Worm (Caenorhabditis elegans) whole organism, mixed stage, embryonic: ENCODE results near the gene C42D8.1.

Experiments
- blmp-1 ChIP-seq: fragments of 150-350 bp; optimal IDR thresholded peaks from 2 replicates; lab custom pipeline; 2014; ENCODE audit warnings: missing biosample characterization, missing genetic modification characterization
- ces-1 ChIP-seq: fragments of 150-350 bp; optimal IDR thresholded peaks from 2 replicates; lab custom pipeline; 2014; ENCODE audit warnings: missing biosample characterization, missing genetic modification reagents, missing genetic modification characterization
- cnd-1 ChIP-seq: fragments of 200-800 bp; sonication (Bioruptor generic); optimal IDR thresholded peaks from 2 replicates; lab custom pipeline; 2018; ENCODE audit warnings: mild to moderate bottlenecking, missing genetic modification characterization, missing compliant biosample characterization
- elt-1 ChIP-seq: sonication (generic microtip); optimal IDR thresholded peaks from 2 replicates; lab custom pipeline; 2017; ENCODE audit warnings: missing genetic modification characterization, mild to moderate bottlenecking, missing compliant biosample characterization, antibody characterized with exemption, moderate library complexity, borderline replicate concordance; ENCODE audit not compliant: insufficient read depth
- elt-3 ChIP-seq: fragments of 150-350 bp; optimal IDR thresholded peaks from 2 replicates; lab custom pipeline; 2014; ENCODE audit warnings: missing biosample characterization, missing genetic modification characterization
- lin-13 ChIP-seq: fragments of 150-350 bp; optimal IDR thresholded peaks from 2 replicates; lab custom pipeline; 2014; ENCODE audit warnings: missing biosample characterization, missing genetic modification characterization
- mep-1 ChIP-seq: fragments of 150-350 bp; optimal IDR thresholded peaks from 2 replicates; lab custom pipeline; 2017; ENCODE audit warnings: missing biosample characterization, missing genetic modification reagents, missing genetic modification characterization, inconsistent platforms
- nhr-237 ChIP-seq: fragments of 150-350 bp; optimal IDR thresholded peaks from 2 replicates; lab custom pipeline; 2014; ENCODE audit warnings: missing biosample characterization, missing genetic modification characterization
- nhr-76 ChIP-seq: sonication (generic microtip); optimal IDR thresholded peaks from 2 replicates; lab custom pipeline; 2017; ENCODE audit warnings: missing biosample characterization, missing genetic modification characterization
- tbx-8 ChIP-seq: fragments of 200-800 bp; sonication (Bioruptor generic); optimal IDR thresholded peaks from 2 replicates; lab custom pipeline; 2018; ENCODE audit warnings: mild to moderate bottlenecking, missing genetic modification characterization, moderate library complexity, missing compliant biosample characterization
- unc-39 ChIP-seq: fragments of 150-350 bp; optimal IDR thresholded peaks from 2 replicates; lab custom pipeline; 2014; ENCODE audit warnings: missing biosample characterization, missing genetic modification characterization
- unc-62 ChIP-seq: fragments of 150-350 bp; optimal IDR thresholded peaks from 2 replicates; lab custom pipeline; 2014; ENCODE audit warnings: missing biosample characterization, missing genetic modification reagents, missing genetic modification characterization

ce11 chrX:5121789-5122188, 12.5 kb downstream of the C42D8.1 start:
- no peak for TF ChIP-seq tbx-8 (GFP tag; lab: Kevin White, UChicago)
- TF ChIP-seq unc-62 (GFP tag; lab: Kevin White, UChicago), result no peak
- TF ChIP-seq nhr-76, result no peak
- no peak for TF ChIP-seq blmp-1 (tag; lab: Kevin White, UChicago)
- no peak for TF ChIP-seq elt-1
- TF ChIP-seq nhr-237, result no peak
- TF ChIP-seq ces-1 (GFP tag; lab: Kevin White, UChicago), result peak; percentile 32
- TF ChIP-seq lin-13 (tag; lab: Kevin White, UChicago), result no peak
- peak; percentile 32 for TF ChIP-seq cnd-1 (tag; lab: Kevin White, UChicago)
- TF ChIP-seq unc-39 (tag; lab: Kevin White, UChicago), result no peak
- TF ChIP-seq elt-3, result no peak
- TF ChIP-seq mep-1 (tag; lab: Kevin White, UChicago), result no peak
